Worm (Caenorhabditis elegans): Measurements from ENCODE around the gene clec-157.

DNA sequence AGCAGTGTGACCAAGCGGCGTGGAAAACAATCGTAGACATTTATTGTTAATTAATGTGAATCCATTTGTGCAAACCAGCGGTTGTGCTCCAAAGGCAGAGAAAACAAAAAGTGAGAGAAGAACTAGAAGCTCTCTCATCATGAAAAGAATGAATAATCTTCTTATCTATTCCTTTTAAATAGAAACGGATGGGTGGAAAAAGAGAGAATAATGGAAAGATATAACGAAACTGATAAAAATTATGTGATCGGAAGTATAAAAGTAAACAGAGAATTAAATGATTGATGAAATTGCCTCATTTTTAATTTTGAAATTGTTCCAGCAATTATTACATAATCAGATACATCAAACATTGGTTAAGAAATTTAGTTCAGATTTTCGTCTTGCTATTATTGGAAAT, 39.2 kb upstream of the clec-157 start, which contains the start of gene clec-5:
- no peak for TF ChIP-seq nhr-237 (tag; optimal IDR thresholded peaks at IDR 0.05)
- no peak for TF ChIP-seq ceh-39 (tag; optimal IDR thresholded peaks at IDR 0.05)
- TF ChIP-seq nhr-12 (tag; optimal IDR thresholded peaks at IDR 0.05): no peak
- TF ChIP-seq mep-1 (tag; optimal IDR thresholded peaks at IDR 0.05): no peak
- TF ChIP-seq pha-4 (tag; optimal IDR thresholded peaks at IDR 0.05): no peak
- no peak for TF ChIP-seq unc-62 (GFP tag; optimal IDR thresholded peaks at IDR 0.05)
- TF ChIP-seq ces-1 (GFP tag; optimal IDR thresholded peaks at IDR 0.05): no peak
- TF ChIP-seq lin-13 (tag; optimal IDR thresholded peaks at IDR 0.05): no peak
- no peak for TF ChIP-seq unc-39 (tag; optimal IDR thresholded peaks at IDR 0.05)
- TF ChIP-seq hlh-1 (tag; optimal IDR thresholded peaks at IDR 0.05): no peak
- TF ChIP-seq ztf-11 (tag; optimal IDR thresholded peaks at IDR 0.05): no peak
- TF ChIP-seq cnd-1 (tag; optimal IDR thresholded peaks at IDR 0.05): no peak
